Fruit fly (Drosophila melanogaster) whole organism: ENCODE results near the gene Pdp1.

ENCODE experiments used
- Dll ChIP-seq: fragments of >200 bp; optimal IDR thresholded peaks from 2 replicates; lab custom pipeline; 2017
- psq ChIP-seq: fragments of >200 bp; optimal IDR thresholded peaks from 2 replicates; lab custom pipeline; 2017

DNA sequence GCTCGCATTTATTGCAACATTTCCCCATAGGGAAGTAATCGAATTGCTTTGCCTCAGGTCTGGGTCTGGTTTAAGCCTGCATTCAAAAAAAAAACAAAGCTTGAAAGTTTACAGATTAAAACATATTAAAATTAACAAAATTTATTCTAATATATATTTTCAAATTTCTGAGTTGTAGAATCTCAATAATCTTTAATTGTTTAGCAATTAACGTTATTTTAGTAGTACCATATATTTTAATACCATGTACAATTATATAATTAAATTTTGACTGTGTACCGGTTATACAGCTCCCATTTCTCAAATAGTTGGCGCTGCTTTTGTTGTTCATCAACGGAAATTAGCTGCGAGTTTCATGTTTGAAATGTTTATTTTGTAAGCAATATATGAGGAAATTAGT, 56.2 kb downstream of the Pdp1 start:
- no peak for TF ChIP-seq Dll (lab: Kevin White, UChicago)
- TF ChIP-seq psq: no peak
